Worm (Caenorhabditis elegans) whole organism, L4 larva: ENCODE results near the gene grk-1.

ENCODE experiments used
- Y5F2A.4 ChIP-seq: fragments of 200-800 bp; sonication (Bioruptor generic); optimal IDR thresholded peaks from 2 replicates; lab custom pipeline; 2018; ENCODE audit warnings: mild to moderate bottlenecking, missing genetic modification characterization, missing compliant biosample characterization
- ceh-62 ChIP-seq: sonication (generic microtip); optimal IDR thresholded peaks from 2 replicates; lab custom pipeline; 2017; ENCODE audit warnings: missing biosample characterization, missing genetic modification characterization
- dve-1 ChIP-seq: sonication (generic microtip); optimal IDR thresholded peaks from 2 replicates; lab custom pipeline; 2017; ENCODE audit warnings: antibody characterized with exemption, mild to moderate bottlenecking, missing genetic modification characterization, missing compliant biosample characterization; ENCODE audit not compliant: insufficient read depth
- hlh-30 ChIP-seq: sonication (generic microtip); optimal IDR thresholded peaks from 2 replicates; lab custom pipeline; 2017; ENCODE audit warnings: antibody characterized with exemption, mild to moderate bottlenecking, missing genetic modification characterization, missing compliant biosample characterization; ENCODE audit not compliant: insufficient read depth
- jun-1 ChIP-seq: fragments of 150-350 bp; optimal IDR thresholded peaks from 2 replicates; lab custom pipeline; 2014; ENCODE audit warnings: missing biosample characterization, missing genetic modification reagents, missing genetic modification characterization
- lsy-2 ChIP-seq, 2 experiments: fragments of 150-350 bp in 1 of 2; sonication (generic microtip) in 1 of 2; optimal IDR thresholded peaks; 2 replicates each; lab custom pipeline; 2014 to 2017; ENCODE audit warnings: missing biosample characterization in 2 of 2, missing genetic modification characterization in 2 of 2
- tra-1 ChIP-seq: fragments of 200-800 bp; sonication (Bioruptor generic); IDR thresholded peaks from 2 replicates; pipeline ENCODE4 v1.3.6; 2022; ENCODE audit warnings: missing genetic modification reagents, missing genetic modification characterization, missing compliant biosample characterization
- unc-130 ChIP-seq: sonication (generic microtip); optimal IDR thresholded peaks from 2 replicates; lab custom pipeline; 2016; ENCODE audit warnings: missing genetic modification reagents, missing genetic modification characterization, missing compliant biosample characterization
- unc-39 ChIP-seq: sonication (generic microtip); optimal IDR thresholded peaks from 2 replicates; lab custom pipeline; 2017; ENCODE audit warnings: missing biosample characterization, missing genetic modification characterization
- zag-1 ChIP-seq: fragments of 150-350 bp; optimal IDR thresholded peaks from 2 replicates; lab custom pipeline; 2014; ENCODE audit warnings: missing biosample characterization, missing genetic modification characterization

DNA sequence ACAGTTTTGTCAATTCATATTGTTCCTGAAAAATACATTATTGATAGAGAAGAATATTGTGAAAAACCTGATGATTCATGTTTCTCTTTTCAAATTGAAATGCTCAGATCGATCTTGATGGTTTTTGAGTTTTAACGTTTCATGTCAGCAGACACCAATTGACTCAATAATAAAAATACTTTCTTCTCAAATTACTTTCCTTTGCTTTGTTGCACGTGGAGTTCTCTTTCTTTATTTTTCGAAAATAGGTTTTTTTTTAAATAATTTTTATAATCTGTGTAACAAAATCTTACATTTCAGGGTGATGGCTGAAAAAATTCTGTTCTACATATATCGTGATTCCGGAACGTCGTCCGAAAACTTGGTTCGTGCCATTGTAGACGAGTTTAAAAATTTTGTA is 1.6 kb upstream of the grk-1 start, which contains the start of gene F19C6.2:
- TF ChIP-seq tra-1 (no peak), lsy-2 (tag; optimal IDR thresholded peaks at IDR 0.05; lab: Kevin White, UChicago) (no peak), hlh-30 (tag; lab: Kevin White, UChicago) (no peak), zag-1 (tag; lab: Kevin White, UChicago) (no peak), Y5F2A.4 (no peak), unc-39 (tag; lab: Kevin White, UChicago) (no peak), jun-1 (tag; lab: Kevin White, UChicago) (no peak), unc-130 (no peak), ceh-62 (tag; lab: Kevin White, UChicago) (no peak), dve-1 (peak; percentile 26)
